Worm (Caenorhabditis elegans) whole organism, mixed stage, embryonic: Measurements from ENCODE around the gene pqn-15.

Experiments used
- M03D4.4 ChIP-seq: sonication (generic microtip); optimal IDR thresholded peaks from 2 replicates; lab custom pipeline; 2017; ENCODE audit warnings: mild to moderate bottlenecking, missing genetic modification characterization, missing compliant biosample characterization
- bed-3 ChIP-seq: fragments of 200-800 bp; sonication (Bioruptor generic); optimal IDR thresholded peaks from 3 replicates; lab custom pipeline; 2018; ENCODE audit warnings: mild to moderate bottlenecking, missing genetic modification characterization, moderate library complexity, missing compliant biosample characterization
- blmp-1 ChIP-seq: fragments of 150-350 bp; optimal IDR thresholded peaks from 2 replicates; lab custom pipeline; 2014; ENCODE audit warnings: missing biosample characterization, missing genetic modification characterization
- ceh-39 ChIP-seq: fragments of 150-350 bp; optimal IDR thresholded peaks from 2 replicates; lab custom pipeline; 2014; ENCODE audit warnings: missing biosample characterization, missing genetic modification characterization
- ceh-43 ChIP-seq: fragments of 200-800 bp; sonication (Bioruptor generic); optimal IDR thresholded peaks from 2 replicates; lab custom pipeline; 2018; ENCODE audit warnings: mild to moderate bottlenecking, missing genetic modification characterization, moderate library complexity, missing compliant biosample characterization
- ceh-83 ChIP-seq: fragments of 200-800 bp; sonication (Bioruptor generic); optimal IDR thresholded peaks from 2 replicates; lab custom pipeline; 2018; ENCODE audit warnings: mild to moderate bottlenecking, missing genetic modification characterization, missing compliant biosample characterization
- ces-1 ChIP-seq: fragments of 150-350 bp; optimal IDR thresholded peaks from 2 replicates; lab custom pipeline; 2014; ENCODE audit warnings: missing biosample characterization, missing genetic modification reagents, missing genetic modification characterization
- cnd-1 ChIP-seq: fragments of 200-800 bp; sonication (Bioruptor generic); optimal IDR thresholded peaks from 2 replicates; lab custom pipeline; 2018; ENCODE audit warnings: mild to moderate bottlenecking, missing genetic modification characterization, missing compliant biosample characterization
- drap-1 ChIP-seq: fragments of 200-800 bp; sonication (Bioruptor generic); optimal IDR thresholded peaks from 3 replicates; lab custom pipeline; 2018; ENCODE audit warnings: mild to moderate bottlenecking, missing genetic modification characterization, missing compliant biosample characterization
- elt-1 ChIP-seq: sonication (generic microtip); optimal IDR thresholded peaks from 2 replicates; lab custom pipeline; 2017; ENCODE audit warnings: missing genetic modification characterization, mild to moderate bottlenecking, missing compliant biosample characterization, antibody characterized with exemption, moderate library complexity, borderline replicate concordance; ENCODE audit not compliant: insufficient read depth
- elt-3 ChIP-seq: fragments of 150-350 bp; optimal IDR thresholded peaks from 2 replicates; lab custom pipeline; 2014; ENCODE audit warnings: missing biosample characterization, missing genetic modification characterization
- flh-1 ChIP-seq: fragments of 200-800 bp; sonication (Bioruptor generic); optimal IDR thresholded peaks from 2 replicates; lab custom pipeline; 2018; ENCODE audit warnings: mild to moderate bottlenecking, missing genetic modification characterization, moderate library complexity, missing compliant biosample characterization
- hlh-1 ChIP-seq: fragments of 150-350 bp; optimal IDR thresholded peaks from 2 replicates; lab custom pipeline; 2014; ENCODE audit warnings: missing biosample characterization, missing genetic modification reagents, missing genetic modification characterization
- lin-13 ChIP-seq: fragments of 150-350 bp; optimal IDR thresholded peaks from 2 replicates; lab custom pipeline; 2014; ENCODE audit warnings: missing biosample characterization, missing genetic modification characterization
- lin-32 ChIP-seq: fragments of 200-800 bp; sonication (Bioruptor generic); optimal IDR thresholded peaks from 2 replicates; lab custom pipeline; 2018; ENCODE audit warnings: mild to moderate bottlenecking, missing genetic modification characterization, missing compliant biosample characterization
- lsy-2 ChIP-seq: fragments of 150-350 bp; optimal IDR thresholded peaks from 2 replicates; lab custom pipeline; 2014; ENCODE audit warnings: missing biosample characterization, missing genetic modification characterization
- mab-5 ChIP-seq: fragments of 150-350 bp; optimal IDR thresholded peaks from 2 replicates; lab custom pipeline; 2014; ENCODE audit warnings: missing biosample characterization, missing genetic modification characterization
- mls-2 ChIP-seq: sonication (generic microtip); optimal IDR thresholded peaks from 2 replicates; lab custom pipeline; 2016; ENCODE audit warnings: mild to moderate bottlenecking, missing genetic modification characterization, moderate library complexity, missing compliant biosample characterization
- nhr-12 ChIP-seq: fragments of 150-350 bp; optimal IDR thresholded peaks from 2 replicates; lab custom pipeline; 2014; ENCODE audit warnings: missing biosample characterization, missing genetic modification characterization
- nhr-2 ChIP-seq: fragments of 150-350 bp; optimal IDR thresholded peaks from 2 replicates; lab custom pipeline; 2014; ENCODE audit warnings: missing biosample characterization, missing genetic modification characterization
- nhr-28 ChIP-seq: fragments of 150-350 bp; optimal IDR thresholded peaks from 2 replicates; lab custom pipeline; 2014; ENCODE audit warnings: missing biosample characterization, missing genetic modification characterization
- nhr-76 ChIP-seq: sonication (generic microtip); optimal IDR thresholded peaks from 2 replicates; lab custom pipeline; 2017; ENCODE audit warnings: missing biosample characterization, missing genetic modification characterization
- sem-2 ChIP-seq: fragments of 200-800 bp; sonication (Bioruptor generic); optimal IDR thresholded peaks from 2 replicates; lab custom pipeline; 2018; ENCODE audit warnings: mild to moderate bottlenecking, missing genetic modification characterization, missing compliant biosample characterization
- snpc-4 ChIP-seq: fragments of 150-350 bp; optimal IDR thresholded peaks from 2 replicates; lab custom pipeline; 2014; ENCODE audit warnings: missing biosample characterization, missing genetic modification characterization
- sptf-1 ChIP-seq: sonication (generic microtip); optimal IDR thresholded peaks from 2 replicates; lab custom pipeline; 2017; ENCODE audit warnings: mild to moderate bottlenecking, missing genetic modification characterization, moderate library complexity, missing compliant biosample characterization
- tbx-8 ChIP-seq: fragments of 200-800 bp; sonication (Bioruptor generic); optimal IDR thresholded peaks from 2 replicates; lab custom pipeline; 2018; ENCODE audit warnings: mild to moderate bottlenecking, missing genetic modification characterization, moderate library complexity, missing compliant biosample characterization
- unc-120 ChIP-seq: sonication (generic microtip); optimal IDR thresholded peaks from 2 replicates; lab custom pipeline; 2017; ENCODE audit warnings: missing genetic modification characterization, missing compliant biosample characterization; ENCODE audit not compliant: poor library complexity, severe bottlenecking
- unc-62 ChIP-seq: fragments of 150-350 bp; optimal IDR thresholded peaks from 2 replicates; lab custom pipeline; 2014; ENCODE audit warnings: missing biosample characterization, missing genetic modification reagents, missing genetic modification characterization
- zip-8 ChIP-seq: fragments of 150-350 bp; optimal IDR thresholded peaks from 2 replicates; lab custom pipeline; 2014; ENCODE audit warnings: missing biosample characterization, missing genetic modification characterization
- ztf-11 ChIP-seq: fragments of 150-350 bp; optimal IDR thresholded peaks from 2 replicates; lab custom pipeline; 2014; ENCODE audit warnings: missing biosample characterization, missing genetic modification characterization

pqn-15 gene

ce11 chrX:4307559-4308005 is 821 bp upstream of the pqn-15 start:
- TF ChIP-seq ceh-43 (peak; percentile 69), sptf-1 (peak; percentile 19), elt-1 (tag; lab: Kevin White, UChicago) (no peak), lin-13 (peak; percentile 28), cnd-1 (tag; lab: Kevin White, UChicago) (peak; percentile 10), ceh-39 (tag; lab: Kevin White, UChicago) (no peak), elt-3 (tag; lab: Kevin White, UChicago) (no peak), mls-2 (peak; percentile 78), unc-120 (tag; lab: Kevin White, UChicago) (peak; percentile 14), ces-1 (GFP tag; lab: Kevin White, UChicago) (peak; percentile 51)

DNA sequence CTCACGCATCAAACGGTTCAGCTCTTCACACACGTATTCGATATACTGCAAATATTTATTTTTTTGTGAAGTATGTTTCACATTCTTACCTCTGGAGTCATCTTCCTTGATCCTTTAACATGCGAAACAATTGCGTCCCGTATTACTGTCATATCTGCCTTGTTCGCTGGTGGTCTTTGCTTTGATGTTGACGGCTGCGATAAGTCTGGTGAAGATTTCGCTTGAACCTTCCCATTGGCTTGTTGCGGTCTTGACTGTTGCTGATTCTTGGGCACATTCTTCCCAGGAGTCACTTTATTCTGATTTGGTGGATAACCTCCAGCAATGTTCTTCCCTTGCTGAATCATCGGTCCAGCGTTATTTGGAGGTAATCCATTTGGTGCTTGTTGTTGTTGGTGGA is 3.6 kb downstream of the pqn-15 start:
- TF ChIP-seq nhr-12 (no peak), drap-1 (GFP tag; lab: Kevin White, UChicago) (no peak), ces-1 (GFP tag; lab: Kevin White, UChicago) (no peak), sptf-1 (no peak), lsy-2 (tag; lab: Kevin White, UChicago) (no peak), unc-62 (GFP tag; lab: Kevin White, UChicago) (no peak), mab-5 (no peak), bed-3 (GFP tag; lab: Kevin White, UChicago) (no peak), flh-1 (no peak), elt-3 (tag; lab: Kevin White, UChicago) (no peak), cnd-1 (tag; lab: Kevin White, UChicago) (no peak), ceh-43 (no peak), snpc-4 (tag; lab: Kevin White, UChicago) (no peak), tbx-8 (no peak), zip-8 (tag; lab: Kevin White, UChicago) (no peak), nhr-76 (tag; lab: Kevin White, UChicago) (no peak), ceh-39 (tag; lab: Kevin White, UChicago) (no peak), ceh-83 (no peak)

ce11 chrX:4297452-4297851 is 9.3 kb downstream of the pqn-15 start, which contains the start of gene paf-2:
Gene paf-2 (minus strand): TSS chrX:4297741.
- TF ChIP-seq ztf-11 (tag; lab: Kevin White, UChicago) (no peak), mab-5 (no peak), M03D4.4 (tag; lab: Kevin White, UChicago) (no peak), zip-8 (tag; lab: Kevin White, UChicago) (no peak), lin-13 (no peak), nhr-2 (tag; lab: Kevin White, UChicago) (no peak), nhr-76 (tag; lab: Kevin White, UChicago) (no peak), drap-1 (GFP tag; lab: Kevin White, UChicago) (no peak), sptf-1 (no peak), lsy-2 (tag; lab: Kevin White, UChicago) (no peak), elt-3 (tag; lab: Kevin White, UChicago) (no peak), sem-2 (no peak)
- TF ChIP-seq, all 35 proteins: peak for 0

DNA sequence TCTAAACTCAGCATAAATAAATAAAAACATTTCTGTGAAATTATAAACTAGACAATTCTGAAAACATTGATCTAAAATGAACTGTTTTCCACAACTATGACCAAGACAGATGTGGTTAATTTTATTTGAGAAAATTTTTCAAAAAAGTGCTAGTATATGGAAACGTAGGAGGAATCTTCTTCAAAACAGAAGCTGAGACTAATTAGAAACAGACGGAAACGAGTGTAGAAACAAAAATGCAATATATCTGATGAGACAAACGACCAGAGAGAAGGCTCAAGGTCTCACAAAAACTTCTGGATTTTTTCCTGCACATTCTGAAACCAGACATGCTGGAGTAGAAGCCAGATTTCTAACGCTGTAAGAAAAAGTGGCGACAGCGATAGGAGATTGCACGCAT is 10.8 kb downstream of the pqn-15 start:
- TF ChIP-seq hlh-1 (tag; lab: Kevin White, UChicago): no peak
- no peak for TF ChIP-seq zip-8 (tag; lab: Kevin White, UChicago)
- no peak for TF ChIP-seq cnd-1 (tag; lab: Kevin White, UChicago)
- TF ChIP-seq blmp-1 (tag; lab: Kevin White, UChicago): no peak
- no peak for TF ChIP-seq tbx-8
- TF ChIP-seq elt-3 (tag; lab: Kevin White, UChicago): no peak
- no peak for TF ChIP-seq lsy-2 (tag; lab: Kevin White, UChicago)
- TF ChIP-seq lin-32 (GFP tag; lab: Kevin White, UChicago): no peak

DNA sequence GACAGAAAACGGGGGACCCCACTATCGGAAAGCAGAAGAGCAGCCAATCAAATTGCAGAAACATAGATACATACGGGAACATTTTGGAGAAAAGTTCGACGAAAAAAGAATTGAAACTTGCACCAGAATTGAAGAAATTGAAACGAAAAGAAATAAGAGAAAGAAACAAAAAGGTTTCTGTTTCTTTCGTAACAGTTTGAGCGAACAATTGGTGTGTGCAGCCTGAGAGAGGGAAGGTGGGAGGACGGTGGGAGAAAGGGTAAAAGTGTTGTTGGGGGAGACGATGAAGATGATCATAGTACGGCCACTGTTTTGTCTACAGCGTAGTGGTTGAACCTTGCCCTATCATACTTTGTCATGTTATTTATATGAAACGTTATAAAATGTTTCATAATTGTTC is 11.8 kb downstream of the pqn-15 start:
- TF ChIP-seq hlh-1 (tag; lab: Kevin White, UChicago) (peak; percentile 63), lin-13 (no peak), ceh-83 (peak; percentile 37)

ce11 chrX:4289805-4290204 is 17.0 kb downstream of the pqn-15 start:
- no peak for TF ChIP-seq mab-5
- no peak for TF ChIP-seq elt-1 (tag; lab: Kevin White, UChicago)
- TF ChIP-seq nhr-28: no peak
- TF ChIP-seq, all 35 proteins: peak for 0
